Fruit fly (Drosophila melanogaster): ENCODE data around the gene CG3655.

DNA sequence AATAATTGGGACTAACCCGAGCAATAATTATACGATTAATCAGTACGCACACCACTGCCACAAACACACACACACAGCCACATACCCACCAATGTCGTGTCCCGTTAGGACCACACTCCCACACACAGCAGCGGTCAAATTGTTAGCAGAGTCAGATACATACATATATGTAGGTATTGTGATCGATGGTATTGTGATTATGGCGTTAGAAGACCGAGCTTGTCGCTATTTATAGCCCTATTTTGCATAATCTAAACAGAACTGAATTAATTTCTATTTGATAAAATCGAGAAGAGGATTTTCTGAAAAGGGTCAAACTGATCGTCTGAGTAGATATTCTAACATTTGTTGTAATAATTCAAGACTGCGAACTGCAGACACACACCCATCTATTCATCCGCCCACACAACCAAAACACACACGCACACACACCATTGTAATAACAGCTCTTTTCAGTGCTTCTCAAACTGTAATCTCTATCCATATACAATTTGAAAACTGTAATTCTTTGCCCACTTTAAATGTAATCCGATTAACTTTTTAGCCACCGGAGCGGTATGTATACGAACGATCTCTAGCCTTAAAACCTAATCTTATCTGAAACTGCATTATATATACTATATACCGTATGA lies 93.2 kb downstream of the CG3655 start:
- TF ChIP-seq psq (optimal IDR thresholded peaks at IDR 0.05) (no peak), usp (GFP tag; optimal IDR thresholded peaks at IDR 0.05) (no peak)

Data from whole organism.